Fruit fly (Drosophila melanogaster): Measurements from ENCODE around the gene CG8813.
A peak's percentile ranks its signal among the peaks of the same experiment; 100 is the strongest.

CG8813 gene

DNA sequence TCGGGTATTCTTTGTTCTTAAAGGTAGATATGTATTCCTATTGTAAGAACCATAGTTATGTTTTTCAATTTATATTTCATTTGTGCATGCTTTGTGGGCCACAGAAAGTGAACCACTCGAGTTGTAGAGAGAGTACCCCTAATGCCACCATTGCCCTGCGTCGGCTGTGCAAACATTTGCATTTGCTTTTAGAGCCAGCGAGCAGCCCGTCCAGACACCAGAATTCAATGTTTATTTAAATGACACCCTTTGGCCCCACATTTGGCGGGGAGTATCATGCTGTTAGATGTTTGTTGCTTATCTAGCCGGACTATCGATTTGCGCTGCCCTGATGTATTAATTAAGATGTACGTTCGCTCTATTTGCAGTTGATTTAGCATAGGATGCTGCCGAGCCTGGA lies 4.9 kb upstream of the CG8813 start (continued):
- TF ChIP-seq CG42726 (GFP tag; IDR thresholded peaks at IDR 0.05; ENCODE audit: partially characterized antibody) (no peak), chm (GFP tag; IDR thresholded peaks at IDR 0.05) (no peak), D (optimal IDR thresholded peaks at IDR 0.05) (no peak), D (GFP tag; optimal IDR thresholded peaks at IDR 0.05) (peak; percentile 4), CG17912 (GFP tag; optimal IDR thresholded peaks at IDR 0.05) (no peak), CG13296 (GFP tag; optimal IDR thresholded peaks at IDR 0.05) (peak; percentile 35), slbo (GFP tag; IDR thresholded peaks at IDR 0.05) (no peak), CG9932 (GFP tag; IDR thresholded peaks at IDR 0.05) (no peak), sima (GFP tag; optimal IDR thresholded peaks at IDR 0.05) (no peak), bcd (GFP tag; optimal IDR thresholded peaks at IDR 0.05) (no peak), CG7745 (tag; optimal IDR thresholded peaks at IDR 0.05) (no peak), sob (GFP tag; IDR thresholded peaks at IDR 0.05) (0 out of 2 replicates have a peak, but pooled peaks have one; percentile 5), oc (tag; optimal IDR thresholded peaks at IDR 0.05) (no peak), Side (GFP tag; optimal IDR thresholded peaks at IDR 0.05) (peak; percentile 7), Elba2 (GFP tag; optimal IDR thresholded peaks at IDR 0.05) (no peak), CG7928 (GFP tag; optimal IDR thresholded peaks at IDR 0.05) (no peak), insv (GFP tag; optimal IDR thresholded peaks at IDR 0.05) (no peak), NC2α (GFP tag; optimal IDR thresholded peaks at IDR 0.05) (no peak), en (GFP tag; optimal IDR thresholded peaks at IDR 0.05) (no peak), CG7372 (GFP tag; IDR thresholded peaks at IDR 0.05) (no peak), jumu (GFP tag; optimal IDR thresholded peaks at IDR 0.05) (no peak), CG3065 (GFP tag; optimal IDR thresholded peaks at IDR 0.05) (no peak), sna (GFP tag; IDR thresholded peaks at IDR 0.05; ENCODE audit: partially characterized antibody) (no peak), Dll (GFP tag; IDR thresholded peaks at IDR 0.05; ENCODE audit: partially characterized antibody) (no peak), CG7357 (GFP tag; IDR thresholded peaks at IDR 0.05) (no peak), chif (GFP tag; optimal IDR thresholded peaks at IDR 0.05) (no peak), Hr3 (GFP tag; optimal IDR thresholded peaks at IDR 0.05) (no peak), lbe (GFP tag; optimal IDR thresholded peaks at IDR 0.05) (no peak), fd64A (GFP tag; optimal IDR thresholded peaks at IDR 0.05) (peak; percentile 50), psq (GFP tag; optimal IDR thresholded peaks at IDR 0.05) (no peak), sisA (GFP tag; IDR thresholded peaks at IDR 0.05) (no peak), dati (GFP tag; IDR thresholded peaks at IDR 0.05) (no peak), CG14667 (GFP tag; IDR thresholded peaks at IDR 0.05) (no peak), CG6791 (GFP tag; IDR thresholded peaks at IDR 0.05; ENCODE audit: partially characterized antibody) (no peak), row (GFP tag; IDR thresholded peaks at IDR 0.05) (no peak), fd96Cb (tag; optimal IDR thresholded peaks at IDR 0.05) (no peak), grau (tag; optimal IDR thresholded peaks at IDR 0.05) (no peak), pzg (GFP tag; optimal IDR thresholded peaks at IDR 0.05) (no peak), CG17328 (GFP tag; IDR thresholded peaks at IDR 0.05) (peak; percentile 20; the same call in 1 of the 2 replicates), corto (GFP tag; optimal IDR thresholded peaks at IDR 0.05) (no peak), CG43689 (GFP tag; IDR thresholded peaks at IDR 0.05) (no peak), H2.0 (GFP tag; IDR thresholded peaks at IDR 0.05) (no peak), shn (GFP tag; optimal IDR thresholded peaks at IDR 0.05) (no peak), maf-S (GFP tag; optimal IDR thresholded peaks at IDR 0.05) (no peak), sd (tag; optimal IDR thresholded peaks at IDR 0.05) (no peak), CG17361 (GFP tag; IDR thresholded peaks at IDR 0.05) (no peak), CG18619 (GFP tag; optimal IDR thresholded peaks at IDR 0.05) (no peak), CG6689 (GFP tag; IDR thresholded peaks at IDR 0.05) (no peak), Ravus (GFP tag; IDR thresholded peaks at IDR 0.05) (no peak), Tbp (GFP tag; optimal IDR thresholded peaks at IDR 0.05) (no peak), CG8281 (tag; optimal IDR thresholded peaks at IDR 0.05) (no peak), pita (GFP tag; optimal IDR thresholded peaks at IDR 0.05) (no peak), CG11093 (GFP tag; IDR thresholded peaks at IDR 0.05) (no peak)
